Worm (Caenorhabditis elegans): Measurements from ENCODE around the gene prp-19.

prp-19 gene

ce11 chrIII:5172470-5172869 lies 625 bp upstream of the prp-19 start, which contains the start of gene K10D2.5 (continued):
- TF ChIP-seq ceh-9 (tag; optimal IDR thresholded peaks at IDR 0.05) (no peak), hlh-15 (tag; optimal IDR thresholded peaks at IDR 0.05) (peak; percentile 52), tbx-7 (tag; optimal IDR thresholded peaks at IDR 0.05) (peak; percentile 99), ceh-34 (tag; optimal IDR thresholded peaks at IDR 0.05) (peak; percentile 94), pros-1 (tag; optimal IDR thresholded peaks at IDR 0.05) (peak; percentile 51), nhr-11 (tag; optimal IDR thresholded peaks at IDR 0.05) (no peak), madf-2 (tag; optimal IDR thresholded peaks at IDR 0.05) (peak; percentile 80), rnt-1 (tag; optimal IDR thresholded peaks at IDR 0.05) (peak; percentile 99), Y22D7AL.16 (tag; optimal IDR thresholded peaks at IDR 0.05) (no peak), pag-3 (tag; optimal IDR thresholded peaks at IDR 0.05; ENCODE audit: borderline replicate concordance) (peak; percentile 78), zip-5 (tag; optimal IDR thresholded peaks at IDR 0.05) (peak; percentile 92), lin-11 (tag; optimal IDR thresholded peaks at IDR 0.05) (no peak), ceh-31 (tag; optimal IDR thresholded peaks at IDR 0.05) (peak; percentile 100), lim-6 (tag; optimal IDR thresholded peaks at IDR 0.05) (peak; percentile 96), ref-2 (tag; optimal IDR thresholded peaks at IDR 0.05) (peak; percentile 99), hlh-13 (GFP tag; optimal IDR thresholded peaks at IDR 0.05) (peak; percentile 49)

- TF ChIP-seq T23F11.4 (GFP tag; optimal IDR thresholded peaks at IDR 0.05): no peak
- no peak for TF ChIP-seq rnt-1 (tag; optimal IDR thresholded peaks at IDR 0.05)
- no peak for TF ChIP-seq ceh-30 (tag; optimal IDR thresholded peaks at IDR 0.05)
- no peak for TF ChIP-seq odd-2 (tag; optimal IDR thresholded peaks at IDR 0.05)
- no peak for TF ChIP-seq pqm-1 (tag; optimal IDR thresholded peaks at IDR 0.05)
- TF ChIP-seq F13H6.1 (tag; optimal IDR thresholded peaks at IDR 0.05): no peak
- TF ChIP-seq pag-3 (tag; optimal IDR thresholded peaks at IDR 0.05; ENCODE audit: borderline replicate concordance): no peak
- TF ChIP-seq unc-55 (GFP tag; optimal IDR thresholded peaks at IDR 0.05): no peak
- no peak for TF ChIP-seq C08G9.2 (tag; optimal IDR thresholded peaks at IDR 0.05)
- no peak for TF ChIP-seq nhr-11 (tag; optimal IDR thresholded peaks at IDR 0.05)
Measured at ce11 chrIII:5169699-5170098, 2.1 kb downstream of the prp-19 start, which contains the start of gene ulp-1. ulp-1 (minus strand) TSS chrIII:5169799.

ce11 chrIII:5165745-5166144 lies 6.1 kb downstream of the prp-19 start:
- no peak for TF ChIP-seq odd-2 (tag; optimal IDR thresholded peaks at IDR 0.05)
- no peak for TF ChIP-seq rnt-1 (tag; optimal IDR thresholded peaks at IDR 0.05)
- no peak for TF ChIP-seq K02D7.2 (tag; optimal IDR thresholded peaks at IDR 0.05)
- no peak for TF ChIP-seq pha-2 (tag; optimal IDR thresholded peaks at IDR 0.05)
- no peak for TF ChIP-seq che-1 (tag; optimal IDR thresholded peaks at IDR 0.05)
- TF ChIP-seq zip-5 (tag; optimal IDR thresholded peaks at IDR 0.05): no peak
- TF ChIP-seq ets-4 (tag; optimal IDR thresholded peaks at IDR 0.05): no peak
- no peak for TF ChIP-seq lin-11 (tag; optimal IDR thresholded peaks at IDR 0.05)
- TF ChIP-seq ceh-48 (tag; optimal IDR thresholded peaks at IDR 0.05): no peak
- TF ChIP-seq ceh-31 (tag; optimal IDR thresholded peaks at IDR 0.05): no peak
- TF ChIP-seq pha-4 (tag; optimal IDR thresholded peaks at IDR 0.05): no peak
- no peak for TF ChIP-seq ceh-18 (tag; optimal IDR thresholded peaks at IDR 0.05)
- TF ChIP-seq ceh-22 (tag; optimal IDR thresholded peaks at IDR 0.05): no peak
- no peak for TF ChIP-seq npax-4 (tag; optimal IDR thresholded peaks at IDR 0.05)
- no peak for TF ChIP-seq ceh-34 (tag; optimal IDR thresholded peaks at IDR 0.05)
- TF ChIP-seq ceh-9 (tag; optimal IDR thresholded peaks at IDR 0.05): no peak
- TF ChIP-seq elt-4 (tag; optimal IDR thresholded peaks at IDR 0.05): no peak
- TF ChIP-seq dmd-4 (tag; optimal IDR thresholded peaks at IDR 0.05; ENCODE audit: borderline replicate concordance): no peak
- TF ChIP-seq lim-6 (tag; optimal IDR thresholded peaks at IDR 0.05): no peak
- no peak for TF ChIP-seq elt-2 (tag; optimal IDR thresholded peaks at IDR 0.05)

ce11 chrIII:5165211-5165610 lies 6.6 kb downstream of the prp-19 start, which contains the start of gene T10F2.2:
T10F2.2 (minus strand) TSS chrIII:5165311.
- TF ChIP-seq sox-2 (GFP tag; IDR thresholded peaks at IDR 0.05) (no peak), ref-2 (tag; optimal IDR thresholded peaks at IDR 0.05) (no peak), ceh-30 (tag; optimal IDR thresholded peaks at IDR 0.05) (no peak), unc-3 (GFP tag; conservative IDR thresholded peaks at IDR 0.05) (no peak), unc-3 (tag; optimal IDR thresholded peaks at IDR 0.05) (no peak), ahr-1 (tag; optimal IDR thresholded peaks at IDR 0.05) (no peak), ceh-24 (tag; optimal IDR thresholded peaks at IDR 0.05) (no peak)

All from whole organism, late embryonic.